Worm (Caenorhabditis elegans) whole organism, L4/young adult: ENCODE data around the gene nsun-5.

Source experiments
- W03F9.2 ChIP-seq: fragments of 150-350 bp; optimal IDR thresholded peaks from 2 replicates; lab custom pipeline; 2014; ENCODE audit warnings: missing biosample characterization, missing genetic modification characterization
- him-1 ChIP-seq: sonication (generic microtip); optimal IDR thresholded peaks from 2 replicates; lab custom pipeline; 2016; ENCODE audit warnings: missing genotype, missing genetic modification reagents, missing genetic modification characterization, missing compliant biosample characterization

ce11 chrII:15025100-15025499, 55.7 kb downstream of the nsun-5 start:
- TF ChIP-seq him-1 (tag; lab: Kevin White, UChicago) (no peak), W03F9.2 (tag; lab: Kevin White, UChicago) (no peak)
